Worm (Caenorhabditis elegans) whole organism, L2 larva: ENCODE results near the gene srg-22.

Experiments
- ama-1 ChIP-seq: fragments of 150-350 bp; optimal IDR thresholded peaks from 2 replicates; lab custom pipeline; 2018; ENCODE audit warnings: inconsistent platforms
- blmp-1 ChIP-seq: sonication (generic microtip); optimal IDR thresholded peaks from 2 replicates; lab custom pipeline; 2017; ENCODE audit warnings: missing genetic modification characterization, mild to moderate bottlenecking, missing compliant biosample characterization, antibody characterized with exemption, moderate library complexity; ENCODE audit not compliant: insufficient read depth
- unc-62 ChIP-seq: fragments of 150-350 bp; optimal IDR thresholded peaks from 2 replicates; lab custom pipeline; 2014; ENCODE audit warnings: missing biosample characterization, missing genetic modification reagents, missing genetic modification characterization
- ztf-11 ChIP-seq: sonication (generic microtip); optimal IDR thresholded peaks from 2 replicates; lab custom pipeline; 2017; ENCODE audit warnings: missing biosample characterization, missing genetic modification characterization

DNA sequence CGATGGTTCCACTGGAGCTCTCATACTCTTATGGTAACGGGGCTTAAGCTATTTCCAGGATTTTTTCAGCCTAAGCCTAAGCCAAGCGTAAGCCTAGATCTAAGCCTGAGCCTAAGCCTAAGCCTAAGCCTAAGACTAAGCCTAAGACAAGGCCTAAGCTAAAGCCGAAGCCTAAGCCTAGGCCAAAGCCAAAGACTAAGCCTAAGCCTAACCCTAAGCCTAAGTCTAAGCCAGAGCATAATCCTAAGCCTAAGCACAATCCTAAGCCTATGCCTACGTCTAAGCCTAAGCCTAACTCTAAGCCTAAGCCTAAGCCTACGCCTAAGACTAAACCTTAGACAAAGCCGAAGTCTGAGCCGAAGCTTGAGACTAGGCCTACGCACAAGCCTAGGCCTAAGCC lies 44.3 kb downstream of the srg-22 start:
- no peak for TF ChIP-seq ztf-11
- TF ChIP-seq ama-1 = no peak
- TF ChIP-seq unc-62 = no peak
- no peak for TF ChIP-seq blmp-1 (tag; lab: Kevin White, UChicago)
